Fruit fly (Drosophila melanogaster): ENCODE measurements around the gene sinu.
A peak's percentile ranks its signal among the peaks of the same experiment; 100 is the strongest.

dm6 chr3L:5579762-5580161 is 18.4 kb upstream of the sinu start:
- TF ChIP-seq usp (GFP tag; optimal IDR thresholded peaks at IDR 0.05) (no peak), Abd-B (GFP tag; optimal IDR thresholded peaks at IDR 0.05) (no peak), Hr78 (GFP tag; optimal IDR thresholded peaks at IDR 0.05) (no peak), fru (GFP tag; optimal IDR thresholded peaks at IDR 0.05) (peak; percentile 5), h (GFP tag; optimal IDR thresholded peaks at IDR 0.05) (no peak), dl (GFP tag; optimal IDR thresholded peaks at IDR 0.05; ENCODE audit: insufficient read depth in 1 of 2, partially characterized antibody in 2 of 2) (no peak), CG9705 (GFP tag; optimal IDR thresholded peaks at IDR 0.05) (no peak), Myc (optimal IDR thresholded peaks at IDR 0.05) (no peak), GATAd (GFP tag; optimal IDR thresholded peaks at IDR 0.05) (no peak), lola (GFP tag; optimal IDR thresholded peaks at IDR 0.05) (no peak), Vsx2 (GFP tag; optimal IDR thresholded peaks at IDR 0.05; ENCODE audit: partially characterized antibody) (no peak), psq (GFP tag; optimal IDR thresholded peaks at IDR 0.05) (no peak), Dif (GFP tag; optimal IDR thresholded peaks at IDR 0.05; ENCODE audit: partially characterized antibody) (no peak), pan (optimal IDR thresholded peaks at IDR 0.05) (no peak)

Data from whole organism, wandering third instar larva.